Worm (Caenorhabditis elegans): Measurements from ENCODE around the gene srr-4.

- TF ChIP-seq dao-5 (tag; optimal IDR thresholded peaks at IDR 0.05) (no peak), W03F9.2 (tag; optimal IDR thresholded peaks at IDR 0.05) (no peak), him-1 (tag; optimal IDR thresholded peaks at IDR 0.05) (no peak)
These were observed 31.9 kb upstream of the srr-4 start, which contains the start of gene ncx-8 for ce11 chrV:4987097-4987496.
